Worm (Caenorhabditis elegans): ENCODE measurements around the gene hrpa-1.

Gene hrpa-1

ce11 chrIV:3386504-3387290, 48.0 kb upstream of the hrpa-1 start:
- TF ChIP-seq mbf-1 (tag; optimal IDR thresholded peaks at IDR 0.05) (no peak), sma-9 (GFP tag; optimal IDR thresholded peaks at IDR 0.05) (no peak), sma-9 (tag; optimal IDR thresholded peaks at IDR 0.05) (no peak), lsy-2 (tag; optimal IDR thresholded peaks at IDR 0.05) (peak in 1 of 2 experiments; percentile 6), nhr-21 (tag; optimal IDR thresholded peaks at IDR 0.05) (no peak), zag-1 (tag; optimal IDR thresholded peaks at IDR 0.05) (no peak), nhr-129 (tag; optimal IDR thresholded peaks at IDR 0.05) (no peak), Y55F3AM.14 (GFP tag; optimal IDR thresholded peaks at IDR 0.05) (no peak), unc-39 (tag; optimal IDR thresholded peaks at IDR 0.05) (no peak), ama-1 (optimal IDR thresholded peaks at IDR 0.05) (peak; percentile 53), ceh-82 (tag; optimal IDR thresholded peaks at IDR 0.05) (no peak), crh-2 (tag; optimal IDR thresholded peaks at IDR 0.05) (peak; percentile 9), ceh-16 (tag; optimal IDR thresholded peaks at IDR 0.05) (no peak), mdl-1 (tag; optimal IDR thresholded peaks at IDR 0.05) (no peak), egl-27 (tag; optimal IDR thresholded peaks at IDR 0.05) (no peak), mab-5 (tag; optimal IDR thresholded peaks at IDR 0.05) (no peak), ztf-11 (tag; optimal IDR thresholded peaks at IDR 0.05) (no peak), skn-1 (tag; optimal IDR thresholded peaks at IDR 0.05) (no peak), alr-1 (tag; optimal IDR thresholded peaks at IDR 0.05) (no peak), peb-1 (tag; optimal IDR thresholded peaks at IDR 0.05) (no peak)

- TF ChIP-seq ZK546.5 (tag; optimal IDR thresholded peaks at IDR 0.05) (no peak), mdl-1 (tag; optimal IDR thresholded peaks at IDR 0.05) (peak in 1 of 2 experiments; percentile 16), ceh-82 (tag; optimal IDR thresholded peaks at IDR 0.05) (no peak), crh-2 (tag; optimal IDR thresholded peaks at IDR 0.05) (peak; percentile 54), R02D3.7 (tag; optimal IDR thresholded peaks at IDR 0.05) (no peak), egl-27 (tag; optimal IDR thresholded peaks at IDR 0.05) (no peak), blmp-1 (tag; optimal IDR thresholded peaks at IDR 0.05; ENCODE audit: insufficient read depth) (peak; percentile 42), sma-3 (GFP tag; optimal IDR thresholded peaks at IDR 0.05) (peak; percentile 63), elt-3 (tag; optimal IDR thresholded peaks at IDR 0.05) (no peak), elt-1 (tag; optimal IDR thresholded peaks at IDR 0.05) (no peak), mab-5 (tag; optimal IDR thresholded peaks at IDR 0.05) (no peak), lin-13 (GFP tag; optimal IDR thresholded peaks at IDR 0.05) (peak; percentile 51), nhr-12 (tag; optimal IDR thresholded peaks at IDR 0.05) (no peak), nhr-25 (tag; optimal IDR thresholded peaks at IDR 0.05) (peak; percentile 20), dmd-4 (tag; optimal IDR thresholded peaks at IDR 0.05) (no peak), gmeb-1 (tag; optimal IDR thresholded peaks at IDR 0.05) (peak; percentile 90), ceh-16 (tag; optimal IDR thresholded peaks at IDR 0.05) (no peak), sma-9 (GFP tag; optimal IDR thresholded peaks at IDR 0.05) (peak; percentile 25), sma-9 (tag; optimal IDR thresholded peaks at IDR 0.05) (no peak), mbf-1 (tag; optimal IDR thresholded peaks at IDR 0.05) (no peak), aly-2 (tag; optimal IDR thresholded peaks at IDR 0.05) (no peak), nhr-237 (tag; optimal IDR thresholded peaks at IDR 0.05) (no peak), unc-55 (GFP tag; optimal IDR thresholded peaks at IDR 0.05) (peak; percentile 82), sem-4 (tag; optimal IDR thresholded peaks at IDR 0.05) (peak; percentile 8), ztf-11 (tag; optimal IDR thresholded peaks at IDR 0.05) (no peak), C34F6.9 (tag; optimal IDR thresholded peaks at IDR 0.05) (peak; percentile 76), nhr-6 (tag; optimal IDR thresholded peaks at IDR 0.05) (no peak), ztf-1 (GFP tag; conservative IDR thresholded peaks at IDR 0.05) (no peak), alr-1 (tag; optimal IDR thresholded peaks at IDR 0.05) (no peak), nhr-23 (tag; optimal IDR thresholded peaks at IDR 0.05) (no peak), skn-1 (tag; optimal IDR thresholded peaks at IDR 0.05) (no peak), zag-1 (tag; optimal IDR thresholded peaks at IDR 0.05) (no peak), snpc-4 (tag; optimal IDR thresholded peaks at IDR 0.05) (no peak), nhr-21 (tag; optimal IDR thresholded peaks at IDR 0.05) (no peak), peb-1 (tag; optimal IDR thresholded peaks at IDR 0.05) (no peak), ama-1 (optimal IDR thresholded peaks at IDR 0.05) (peak; percentile 52), unc-62 (GFP tag; optimal IDR thresholded peaks at IDR 0.05) (no peak), F13H6.1 (tag; optimal IDR thresholded peaks at IDR 0.05) (peak; percentile 51), nhr-11 (tag; optimal IDR thresholded peaks at IDR 0.05) (no peak), nhr-77 (tag; optimal IDR thresholded peaks at IDR 0.05) (no peak), fos-1 (tag; optimal IDR thresholded peaks at IDR 0.05) (no peak), nhr-129 (tag; optimal IDR thresholded peaks at IDR 0.05) (peak; percentile 51), lsy-2 (tag; optimal IDR thresholded peaks at IDR 0.05) (peak; percentile 75 to 81), unc-39 (tag; optimal IDR thresholded peaks at IDR 0.05) (no peak), lin-39 (tag; optimal IDR thresholded peaks at IDR 0.05) (no peak), Y55F3AM.14 (GFP tag; optimal IDR thresholded peaks at IDR 0.05) (no peak)
Observed at ce11 chrIV:3385337-3386215, 46.9 kb upstream of the hrpa-1 start, which contains the start of gene mai-2. Gene mai-2, plus strand, starts transcription at chrIV:3385910.
